Fruit fly (Drosophila melanogaster): ENCODE measurements around the gene CG42717.

CG42717 gene

DNA sequence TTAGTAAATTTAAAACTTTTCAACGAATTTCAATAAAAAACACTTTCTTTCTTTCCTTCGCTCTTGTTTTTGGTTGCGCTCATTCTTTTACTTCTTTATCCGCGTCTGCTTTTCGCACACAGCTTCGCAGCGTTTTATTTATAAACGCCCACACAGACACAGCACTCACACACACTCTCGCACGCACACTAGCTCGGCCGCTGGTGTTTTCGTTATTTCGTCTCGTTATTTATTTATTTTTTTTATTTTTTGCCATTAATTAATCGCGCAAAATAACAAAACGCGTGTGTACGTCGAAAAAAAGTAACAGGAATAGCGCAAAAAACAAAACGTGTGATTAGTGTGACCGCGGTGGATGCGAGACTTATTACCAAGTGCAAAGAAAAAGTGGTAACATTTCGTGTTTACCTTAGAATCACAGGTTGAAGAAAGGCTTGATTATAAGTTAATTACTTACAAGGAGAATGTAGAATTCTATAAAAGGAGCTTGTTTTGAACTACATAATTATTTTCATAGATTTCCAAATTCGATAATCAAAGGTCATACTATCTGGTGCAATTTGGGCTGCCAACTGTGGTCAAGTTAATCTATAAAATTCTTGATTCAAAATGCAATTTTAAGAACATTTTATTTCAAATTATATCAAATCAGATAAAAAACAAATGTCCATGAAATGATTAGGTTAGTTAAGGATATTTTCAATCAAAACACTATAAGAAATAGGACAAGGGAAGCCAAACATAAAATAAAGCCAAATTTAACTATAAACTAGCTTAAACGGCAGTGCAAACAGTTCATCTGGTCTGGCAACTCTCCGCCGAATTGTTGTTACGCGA lies 28.4 kb downstream of the CG42717 start, which contains the start of the genes hzg and mRpS31 (continued):
- TF ChIP-seq Sox102F (GFP tag; optimal IDR thresholded peaks at IDR 0.05): peak; percentile 58
- TF ChIP-seq ERR (GFP tag; optimal IDR thresholded peaks at IDR 0.05): no peak
- peak; percentile 39 for TF ChIP-seq Side (GFP tag; optimal IDR thresholded peaks at IDR 0.05)
- no peak for TF ChIP-seq bigmax (GFP tag; optimal IDR thresholded peaks at IDR 0.05)
- TF ChIP-seq Elba2 (GFP tag; optimal IDR thresholded peaks at IDR 0.05): no peak
- no peak for TF ChIP-seq CG7987 (GFP tag; optimal IDR thresholded peaks at IDR 0.05)
- peak; percentile 74 for TF ChIP-seq psq (GFP tag; optimal IDR thresholded peaks at IDR 0.05)
- TF ChIP-seq prd (optimal IDR thresholded peaks at IDR 0.05): no peak
- peak; percentile 43; the same call in 2 of the 3 replicates for TF ChIP-seq prd (GFP tag; IDR thresholded peaks at IDR 0.05)
- TF ChIP-seq D (optimal IDR thresholded peaks at IDR 0.05): no peak
- peak; percentile 26 for TF ChIP-seq D (GFP tag; optimal IDR thresholded peaks at IDR 0.05)
- TF ChIP-seq stwl (tag; optimal IDR thresholded peaks at IDR 0.05): peak; percentile 37
- peak; percentile 36 for TF ChIP-seq CG34376 (GFP tag; optimal IDR thresholded peaks at IDR 0.05)
- TF ChIP-seq Hr51 (GFP tag; optimal IDR thresholded peaks at IDR 0.05): peak in 1 of 2 experiments; percentile 57
- TF ChIP-seq NC2α (GFP tag; optimal IDR thresholded peaks at IDR 0.05): no peak
- peak; percentile 65; the same call in 1 of the 2 replicates for TF ChIP-seq ranshi (GFP tag; IDR thresholded peaks at IDR 0.05)
- no peak for TF ChIP-seq Spps (tag; optimal IDR thresholded peaks at IDR 0.05)
- TF ChIP-seq onecut (GFP tag; IDR thresholded peaks at IDR 0.05): no peak
- peak; percentile 45 for TF ChIP-seq CG12942 (GFP tag; optimal IDR thresholded peaks at IDR 0.05)
- no peak for TF ChIP-seq Lpt (GFP tag; optimal IDR thresholded peaks at IDR 0.05)
- peak; percentile 41; the same call in 1 of the 2 replicates for TF ChIP-seq sob (GFP tag; IDR thresholded peaks at IDR 0.05)
- no peak for TF ChIP-seq lbe (GFP tag; optimal IDR thresholded peaks at IDR 0.05)
- no peak for TF ChIP-seq CG16813 (GFP tag; IDR thresholded peaks at IDR 0.05; ENCODE audit: partially characterized antibody)
- no peak for TF ChIP-seq wek (GFP tag; optimal IDR thresholded peaks at IDR 0.05)
- TF ChIP-seq Deaf1 (tag; optimal IDR thresholded peaks at IDR 0.05): peak; percentile 25
- TF ChIP-seq CG10462 (GFP tag; optimal IDR thresholded peaks at IDR 0.05): peak; percentile 32
- no peak for TF ChIP-seq CG32767 (GFP tag; IDR thresholded peaks at IDR 0.05)
- peak; percentile 20 for TF ChIP-seq gsb-n (tag; optimal IDR thresholded peaks at IDR 0.05)
- no peak for TF ChIP-seq CG5953 (GFP tag; IDR thresholded peaks at IDR 0.05)
- peak; percentile 19; the same call in 1 of the 3 replicates for TF ChIP-seq Dbx (GFP tag; IDR thresholded peaks at IDR 0.05)
- TF ChIP-seq Atf3 (GFP tag; optimal IDR thresholded peaks at IDR 0.05): peak; percentile 52
- no peak for TF ChIP-seq CG1832 (GFP tag; optimal IDR thresholded peaks at IDR 0.05)
- no peak for TF ChIP-seq CG2202 (tag; optimal IDR thresholded peaks at IDR 0.05)
- TF ChIP-seq tx (GFP tag; optimal IDR thresholded peaks at IDR 0.05): peak; percentile 38
- TF ChIP-seq tgo (GFP tag; IDR thresholded peaks at IDR 0.05): peak; percentile 50; the same call in 2 of the 3 replicates
- peak; percentile 4 for TF ChIP-seq CG13123 (GFP tag; optimal IDR thresholded peaks at IDR 0.05)
- TF ChIP-seq Hr3 (GFP tag; optimal IDR thresholded peaks at IDR 0.05): peak; percentile 57
- TF ChIP-seq D19A (tag; optimal IDR thresholded peaks at IDR 0.05): peak; percentile 14
- peak; percentile 35 for TF ChIP-seq YL-1 (GFP tag; optimal IDR thresholded peaks at IDR 0.05)
- no peak for TF ChIP-seq schlank (tag; optimal IDR thresholded peaks at IDR 0.05)
- peak; percentile 8; the same call in 1 of the 2 replicates for TF ChIP-seq chm (GFP tag; IDR thresholded peaks at IDR 0.05)
- no peak for TF ChIP-seq fd102C (GFP tag; optimal IDR thresholded peaks at IDR 0.05)
- no peak for TF ChIP-seq Dip2 (GFP tag; IDR thresholded peaks at IDR 0.05)
- peak; percentile 31 for TF ChIP-seq CG33557 (GFP tag; optimal IDR thresholded peaks at IDR 0.05)
- peak; percentile 9 for TF ChIP-seq Dp (GFP tag; optimal IDR thresholded peaks at IDR 0.05)
- TF ChIP-seq CG17361 (GFP tag; IDR thresholded peaks at IDR 0.05): peak; percentile 73
- peak; percentile 35; the same call in 1 of the 3 replicates for TF ChIP-seq CG34422 (GFP tag; IDR thresholded peaks at IDR 0.05)
- no peak for TF ChIP-seq C15 (GFP tag; IDR thresholded peaks at IDR 0.05)
- TF ChIP-seq Bgb (GFP tag; IDR thresholded peaks at IDR 0.05; ENCODE audit: partially characterized antibody): peak; percentile 25; the same call in 1 of the 2 replicates

All from whole organism, embryonic.